Worm (Caenorhabditis elegans) whole organism, L4 larva: ENCODE measurements around the gene lem-4.

Experiments
- F10B5.3 ChIP-seq: sonication (generic microtip); optimal IDR thresholded peaks from 2 replicates; lab custom pipeline; 2016; ENCODE audit warnings: mild to moderate bottlenecking, missing genetic modification characterization, missing compliant biosample characterization
- F44E2.7 ChIP-seq: fragments of 200-800 bp; sonication (Bioruptor generic); IDR thresholded peaks from 2 replicates; pipeline ENCODE4 v2.1.2; 2022; ENCODE audit warnings: missing genetic modification characterization, missing compliant biosample characterization
- T20F7.1 ChIP-seq: fragments of 200-800 bp; sonication (Bioruptor generic); optimal IDR thresholded peaks from 2 replicates; lab custom pipeline; 2018; ENCODE audit warnings: mild to moderate bottlenecking, missing genetic modification characterization, missing compliant biosample characterization
- Y75B8A.6 ChIP-seq: fragments of 200-800 bp; sonication (Bioruptor generic); IDR thresholded peaks from 2 replicates; pipeline ENCODE4 v1.3.6; 2022; ENCODE audit warnings: missing genetic modification reagents, missing genetic modification characterization, missing compliant biosample characterization
- aly-2 ChIP-seq: sonication (generic microtip); optimal IDR thresholded peaks from 2 replicates; lab custom pipeline; 2018; ENCODE audit warnings: missing biosample characterization, missing genetic modification characterization
- ama-1 ChIP-seq: fragments of 150-350 bp; optimal IDR thresholded peaks from 2 replicates; lab custom pipeline; 2014; ENCODE audit warnings: inconsistent platforms, mixed read lengths
- arid-1 ChIP-seq: fragments of 200-800 bp; sonication (Bioruptor generic); conservative IDR thresholded peaks from 2 replicates; pipeline ENCODE4 v1.3.6; 2022; ENCODE audit warnings: missing genetic modification reagents, missing genetic modification characterization, missing compliant biosample characterization
- ceh-20 ChIP-seq: fragments of 200-800 bp; sonication (Bioruptor generic); IDR thresholded peaks from 2 replicates; pipeline ENCODE4 v1.3.6; 2022; ENCODE audit warnings: missing genetic modification reagents, missing genetic modification characterization, missing compliant biosample characterization
- ceh-44 ChIP-seq: fragments of 200-800 bp; sonication (Bioruptor generic); IDR thresholded peaks from 2 replicates; pipeline ENCODE4 v1.3.6; 2022; ENCODE audit warnings: missing genetic modification reagents, missing genetic modification characterization, missing compliant biosample characterization
- ceh-82 ChIP-seq: sonication (generic microtip); optimal IDR thresholded peaks from 2 replicates; lab custom pipeline; 2017; ENCODE audit warnings: missing biosample characterization, missing genetic modification characterization
- ces-1 ChIP-seq: fragments of 150-350 bp; sonication (generic microtip); optimal IDR thresholded peaks from 4 replicates; lab custom pipeline; 2014; ENCODE audit warnings: missing biosample characterization, missing genetic modification reagents, missing genetic modification characterization
- ctbp-1 ChIP-seq: fragments of 200-800 bp; sonication (Bioruptor generic); IDR thresholded peaks from 2 replicates; pipeline ENCODE4 v1.3.6; 2022; ENCODE audit warnings: missing genetic modification reagents, missing genetic modification characterization, missing compliant biosample characterization
- daf-12 ChIP-seq: fragments of 150-350 bp; optimal IDR thresholded peaks from 2 replicates; lab custom pipeline; 2014; ENCODE audit warnings: missing biosample characterization, missing genetic modification reagents, missing genetic modification characterization
- daf-19 ChIP-seq: fragments of 200-800 bp; sonication (Bioruptor generic); conservative IDR thresholded peaks from 2 replicates; pipeline ENCODE4 v1.3.6; 2022; ENCODE audit warnings: missing genetic modification characterization, missing compliant biosample characterization
- daf-8 ChIP-seq: fragments of 200-800 bp; sonication (Bioruptor generic); IDR thresholded peaks from 2 replicates; pipeline ENCODE4 v1.3.6; 2022; ENCODE audit warnings: missing genetic modification characterization, missing compliant biosample characterization
- dmd-6 ChIP-seq: fragments of 200-800 bp; sonication (Bioruptor generic); IDR thresholded peaks from 2 replicates; pipeline ENCODE4 v1.3.6; 2022; ENCODE audit warnings: missing genetic modification reagents, missing genetic modification characterization, missing compliant biosample characterization
- dmd-8 ChIP-seq: fragments of 200-800 bp; sonication (Bioruptor generic); IDR thresholded peaks from 2 replicates; pipeline ENCODE4 v1.3.6; 2022; ENCODE audit warnings: missing genetic modification characterization, missing compliant biosample characterization
- duxl-1 ChIP-seq: sonication (generic microtip); optimal IDR thresholded peaks from 2 replicates; lab custom pipeline; 2016; ENCODE audit warnings: mild to moderate bottlenecking, missing genetic modification characterization, moderate library complexity, missing compliant biosample characterization; ENCODE audit not compliant: poor library complexity
- egl-27 ChIP-seq: sonication (generic microtip); optimal IDR thresholded peaks from 3 replicates; lab custom pipeline; 2017; ENCODE audit warnings: missing biosample characterization, missing genetic modification reagents, missing genetic modification characterization
- egl-43 ChIP-seq: fragments of 200-800 bp; sonication (Bioruptor generic); IDR thresholded peaks from 2 replicates; pipeline ENCODE4 v1.3.6; 2022; ENCODE audit warnings: missing genetic modification reagents, missing genetic modification characterization, missing compliant biosample characterization
- hlh-11 ChIP-seq: fragments of 200-800 bp; sonication (Bioruptor generic); optimal IDR thresholded peaks from 2 replicates; lab custom pipeline; 2018; ENCODE audit warnings: mild to moderate bottlenecking, missing genetic modification characterization, missing compliant biosample characterization
- lim-7 ChIP-seq: fragments of 200-800 bp; sonication (Bioruptor generic); IDR thresholded peaks from 2 replicates; pipeline ENCODE4 v1.3.6; 2022; ENCODE audit warnings: missing genetic modification characterization, missing compliant biosample characterization
- lin-15B ChIP-seq: fragments of 150-350 bp; sonication (generic microtip); optimal IDR thresholded peaks from 3 replicates; lab custom pipeline; 2014; ENCODE audit warnings: missing biosample characterization, missing genetic modification characterization
- lin-38 ChIP-seq: fragments of 200-800 bp; sonication (Bioruptor generic); IDR thresholded peaks from 2 replicates; pipeline ENCODE4 v1.3.6; 2022; ENCODE audit warnings: missing genetic modification reagents, missing genetic modification characterization, missing compliant biosample characterization
- mdl-1 ChIP-seq, 2 experiments: fragments of 150-350 bp in 1 of 2; sonication (generic microtip) in 1 of 2; optimal IDR thresholded peaks; 2 replicates each; lab custom pipeline; 2014 to 2017; ENCODE audit warnings: missing biosample characterization in 2 of 2, missing genetic modification characterization in 2 of 2
- mdt-29 ChIP-seq: fragments of 200-800 bp; sonication (Bioruptor generic); IDR thresholded peaks from 2 replicates; pipeline ENCODE4 v1.3.6; 2022; ENCODE audit warnings: missing genetic modification reagents, missing genetic modification characterization, missing compliant biosample characterization
- mxl-2 ChIP-seq: fragments of 200-800 bp; sonication (Bioruptor generic); conservative IDR thresholded peaks from 2 replicates; pipeline ENCODE4 v1.3.6; 2022; ENCODE audit warnings: missing genetic modification reagents, missing genetic modification characterization, missing compliant biosample characterization
- nhr-10 ChIP-seq: fragments of 150-350 bp; optimal IDR thresholded peaks from 2 replicates; lab custom pipeline; 2014; ENCODE audit warnings: missing biosample characterization, missing genetic modification characterization
- nhr-237 ChIP-seq: sonication (generic microtip); optimal IDR thresholded peaks from 2 replicates; lab custom pipeline; 2017; ENCODE audit warnings: missing biosample characterization, missing genetic modification characterization
- nhr-41 ChIP-seq: fragments of 200-800 bp; sonication (Bioruptor generic); IDR thresholded peaks from 2 replicates; pipeline ENCODE4 v1.3.6; 2022; ENCODE audit warnings: missing genetic modification reagents, missing genetic modification characterization, missing compliant biosample characterization
- nhr-48 ChIP-seq: sonication (generic microtip); optimal IDR thresholded peaks from 2 replicates; lab custom pipeline; 2016; ENCODE audit warnings: mild to moderate bottlenecking, missing genetic modification characterization, missing compliant biosample characterization
- nhr-76 ChIP-seq: fragments of 150-350 bp; optimal IDR thresholded peaks from 2 replicates; lab custom pipeline; 2014; ENCODE audit warnings: missing biosample characterization, missing genetic modification characterization
- nhr-77 ChIP-seq: fragments of 150-350 bp; optimal IDR thresholded peaks from 2 replicates; lab custom pipeline; 2014; ENCODE audit warnings: missing biosample characterization, missing genetic modification characterization
- pqm-1 ChIP-seq: sonication (generic microtip); optimal IDR thresholded peaks from 2 replicates; lab custom pipeline; 2017; ENCODE audit warnings: missing biosample characterization, missing genetic modification characterization
- set-16 ChIP-seq: fragments of 200-800 bp; sonication (Bioruptor generic); IDR thresholded peaks from 2 replicates; pipeline ENCODE4 v1.3.6; 2022; ENCODE audit warnings: missing genetic modification reagents, missing genetic modification characterization, missing compliant biosample characterization
- unc-130 ChIP-seq: sonication (generic microtip); optimal IDR thresholded peaks from 2 replicates; lab custom pipeline; 2016; ENCODE audit warnings: missing genetic modification reagents, missing genetic modification characterization, missing compliant biosample characterization
- unc-62 ChIP-seq, 3 experiments: fragments of 150-350 bp in 1 of 3; sonication (generic microtip); optimal IDR thresholded peaks in 2 of 3; peaks in 1 of 3; 1 replicate in 1 of 3; 2 replicates in 2 of 3; lab custom pipeline; 2014 to 2017; ENCODE audit warnings: missing biosample characterization in 3 of 3, missing genetic modification characterization in 3 of 3, missing genetic modification reagents in 3 of 3, missing genotype in 1 of 3
- vab-7 ChIP-seq: fragments of 200-800 bp; sonication (Bioruptor generic); IDR thresholded peaks from 2 replicates; pipeline ENCODE4 v1.3.6; 2022; ENCODE audit warnings: missing genetic modification reagents, missing genetic modification characterization, missing compliant biosample characterization
- zfp-2 ChIP-seq: sonication (generic microtip); optimal IDR thresholded peaks from 2 replicates; lab custom pipeline; 2016; ENCODE audit warnings: mild to moderate bottlenecking, missing genetic modification characterization, missing compliant biosample characterization
- zfp-3 ChIP-seq: fragments of 200-800 bp; sonication (Bioruptor generic); conservative IDR thresholded peaks from 2 replicates; pipeline ENCODE4 v1.3.6; 2022; ENCODE audit warnings: missing genetic modification reagents, missing genetic modification characterization, missing compliant biosample characterization
- zip-11 ChIP-seq: fragments of 200-800 bp; sonication (Bioruptor generic); IDR thresholded peaks from 2 replicates; pipeline ENCODE4 v1.3.6; 2022; ENCODE audit warnings: missing genetic modification characterization, missing compliant biosample characterization
- zip-2 ChIP-seq: fragments of 150-350 bp; optimal IDR thresholded peaks from 2 replicates; lab custom pipeline; 2014; ENCODE audit warnings: missing biosample characterization, missing genetic modification characterization
- ztf-11 ChIP-seq: fragments of 150-350 bp; optimal IDR thresholded peaks from 2 replicates; lab custom pipeline; 2014; ENCODE audit warnings: missing biosample characterization, missing genetic modification characterization
- ztf-7 ChIP-seq: fragments of 150-350 bp; optimal IDR thresholded peaks from 2 replicates; lab custom pipeline; 2014; ENCODE audit warnings: missing biosample characterization, missing genetic modification characterization

Gene lem-4

DNA sequence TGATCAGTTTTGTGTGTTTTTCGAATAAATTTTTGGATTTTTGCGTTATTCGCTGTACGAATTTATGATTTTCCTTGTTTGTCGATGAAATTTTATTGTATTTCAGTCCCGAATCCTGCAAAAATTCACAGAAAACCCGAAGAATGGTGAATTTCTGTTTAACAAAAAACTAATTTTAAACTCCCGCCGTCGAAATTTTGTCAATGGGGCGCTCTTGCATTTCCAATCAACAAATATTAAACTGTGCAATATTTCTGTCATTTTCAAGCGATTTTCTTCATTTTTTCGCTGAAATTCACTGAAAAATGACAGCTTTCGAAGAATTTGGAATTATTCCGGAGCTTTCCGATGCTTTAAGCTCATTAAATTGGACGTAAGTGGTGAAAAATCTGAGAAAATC lies 20.1 kb upstream of the lem-4 start, which contains the start of gene Y55F3BR.1 (continued):
- TF ChIP-seq F44E2.7 (GFP tag; lab: Robert Waterston, UW) (no peak), pqm-1 (no peak)

DNA sequence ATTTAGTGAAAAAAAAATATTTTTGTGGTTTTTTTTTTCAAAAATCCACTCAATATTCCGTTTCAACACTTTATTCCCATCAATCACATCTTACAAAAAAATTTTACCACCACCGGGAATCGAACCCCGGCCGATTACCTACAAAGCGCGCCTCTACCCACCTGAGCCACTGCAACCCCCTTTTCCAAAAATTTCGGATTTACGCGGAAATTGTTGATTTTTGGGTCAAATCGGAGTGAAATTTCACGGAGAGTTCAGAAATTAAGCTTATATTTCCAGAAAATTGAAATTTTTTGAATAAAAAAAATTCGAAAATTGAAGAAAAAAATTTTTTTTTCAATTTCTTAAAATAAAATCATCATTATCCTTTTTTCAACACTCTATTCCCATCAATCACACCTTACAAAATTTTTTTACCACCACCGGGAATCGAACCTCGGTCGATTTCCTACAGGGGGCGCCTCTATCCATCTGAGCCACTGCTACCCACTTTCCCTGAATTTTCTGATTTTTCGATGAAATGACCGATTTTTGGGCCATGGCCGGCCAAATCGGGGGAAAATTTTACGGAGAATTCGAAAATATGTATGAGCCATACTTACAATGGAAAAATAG lies 18.7 kb upstream of the lem-4 start:
- TF ChIP-seq nhr-237 (tag; lab: Kevin White, UChicago) (no peak), lin-38 (GFP tag; lab: Robert Waterston, UW) (peak; percentile 30; the same call in 1 of the 2 replicates)
- TF ChIP-seq, all 104 proteins: peak for 1

DNA sequence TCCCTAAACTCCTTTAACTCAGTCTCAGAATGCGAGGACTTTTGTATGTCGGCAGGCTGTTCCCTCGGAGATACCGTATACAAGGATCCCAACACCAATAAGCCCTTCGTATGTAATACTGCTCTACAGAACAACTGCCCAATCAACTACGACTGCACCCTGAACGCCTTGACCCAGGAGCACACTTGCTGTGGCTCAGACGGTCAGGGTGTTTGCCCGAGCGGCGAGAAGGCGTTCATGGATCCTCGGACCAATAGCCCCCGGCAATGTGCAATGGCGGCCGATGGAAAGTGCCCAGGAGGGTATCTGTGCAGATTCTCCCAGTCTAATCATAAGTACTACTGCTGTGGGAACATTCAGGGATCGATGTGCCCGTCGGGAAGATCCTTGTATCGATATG lies 14.1 kb upstream of the lem-4 start:
- TF ChIP-seq egl-43 (no peak), set-16 (GFP tag; lab: Robert Waterston, UW) (peak; percentile 56; the same call in 1 of the 2 replicates)

DNA sequence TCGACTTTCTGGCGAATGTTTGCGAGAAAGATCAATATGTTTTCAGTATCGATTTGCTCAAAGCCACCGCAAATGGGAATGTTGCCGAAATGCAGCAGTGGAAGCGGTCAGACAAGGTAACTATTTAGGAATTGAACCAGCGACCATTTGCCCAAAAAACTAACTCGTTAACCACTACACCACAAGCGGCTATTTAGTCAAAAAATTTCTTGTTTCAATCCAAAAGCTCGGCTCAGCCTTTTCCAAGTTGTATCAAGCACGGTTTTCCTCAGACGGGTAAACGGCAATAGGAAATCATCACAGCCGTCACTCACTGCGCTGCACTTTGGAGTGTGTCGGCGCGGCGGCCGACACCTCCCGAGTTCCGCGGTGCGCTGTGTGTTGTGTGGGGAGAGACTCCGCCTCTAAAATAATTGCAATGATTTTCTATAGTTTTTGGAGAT lies 12.3 kb upstream of the lem-4 start:
- TF ChIP-seq F10B5.3 (tag; lab: Kevin White, UChicago) = peak; percentile 39
- TF ChIP-seq duxl-1 = peak; percentile 79
- no peak for TF ChIP-seq nhr-41 (GFP tag; lab: Robert Waterston, UW)
- peak; percentile 47; the same call in 1 of the 2 replicates for TF ChIP-seq ceh-44 (GFP tag; lab: Robert Waterston, UW)
- TF ChIP-seq ztf-11 (tag; lab: Kevin White, UChicago) = no peak
- no peak for TF ChIP-seq nhr-237 (tag; lab: Kevin White, UChicago)
- TF ChIP-seq zfp-2 (tag; lab: Kevin White, UChicago) = no peak
- TF ChIP-seq mdl-1 (tag; optimal IDR thresholded peaks at IDR 0.05; lab: Kevin White, UChicago) = peak in 1 of 2 experiments; percentile 11
- peak; percentile 2 for TF ChIP-seq nhr-77 (tag; lab: Kevin White, UChicago)
- peak; percentile 80 for TF ChIP-seq hlh-11
- TF ChIP-seq nhr-10 (tag; lab: Kevin White, UChicago) = no peak
- peak in 1 of 2 experiments; percentile 99 for TF ChIP-seq unc-62 (GFP tag; optimal IDR thresholded peaks at IDR 0.05 in 1 of 2; lab: Kevin White, UChicago)
- no peak for TF ChIP-seq unc-62 (tag; optimal IDR thresholded peaks at IDR 0.05; lab: Kevin White, UChicago)
- TF ChIP-seq egl-27 (tag; lab: Kevin White, UChicago) = no peak
- no peak for TF ChIP-seq aly-2 (tag; lab: Kevin White, UChicago)
- 0 out of 2 replicates have a peak, but pooled peaks have one; percentile 23 for TF ChIP-seq ceh-20 (GFP tag; lab: Robert Waterston, UW)
- peak; percentile 57 for TF ChIP-seq dmd-6
- peak; percentile 95 for TF ChIP-seq unc-130 (GFP tag; lab: Kevin White, UChicago)
- no peak for TF ChIP-seq daf-8
- TF ChIP-seq mdt-29 (GFP tag; lab: Robert Waterston, UW) = peak; percentile 83
- no peak for TF ChIP-seq mxl-2 (GFP tag; lab: Robert Waterston, UW)
- 0 out of 2 replicates have a peak, but pooled peaks have one; percentile 22 for TF ChIP-seq dmd-8 (GFP tag; lab: Robert Waterston, UW)
- peak; percentile 73 for TF ChIP-seq ctbp-1
- TF ChIP-seq daf-19 = no peak
- TF ChIP-seq nhr-76 (tag; lab: Kevin White, UChicago) = no peak
- TF ChIP-seq zfp-3 = 0 out of 2 replicates have a peak, but pooled peaks have one; percentile 36
- peak; percentile 36; the same call in 1 of the 2 replicates for TF ChIP-seq Y75B8A.6 (GFP tag; lab: Robert Waterston, UW)
- TF ChIP-seq lim-7 (GFP tag; lab: Robert Waterston, UW) = peak; percentile 82
- TF ChIP-seq zip-11 = no peak
- TF ChIP-seq F44E2.7 (GFP tag; lab: Robert Waterston, UW) = no peak
- TF ChIP-seq ceh-82 = peak; percentile 16
- peak; percentile 86 for TF ChIP-seq lin-38 (GFP tag; lab: Robert Waterston, UW)
- no peak for TF ChIP-seq zip-2 (tag; lab: Kevin White, UChicago)
- no peak for TF ChIP-seq T20F7.1 (GFP tag; lab: Kevin White, UChicago)
- no peak for TF ChIP-seq ztf-7 (tag; lab: Kevin White, UChicago)
- no peak for TF ChIP-seq daf-12
- no peak for TF ChIP-seq lin-15B
- TF ChIP-seq ces-1 (GFP tag; lab: Kevin White, UChicago) = no peak
- peak; percentile 65 for TF ChIP-seq nhr-48 (tag; lab: Kevin White, UChicago)
- peak; percentile 70 for TF ChIP-seq vab-7 (GFP tag; lab: Robert Waterston, UW)
- TF ChIP-seq ama-1 = peak; percentile 99
- peak; percentile 74; the same call in 1 of the 2 replicates for TF ChIP-seq arid-1 (GFP tag; lab: Robert Waterston, UW)
